Fruit fly (Drosophila melanogaster) Kc167 (cell line): Measurements from ENCODE around the gene Drgx.

Source experiments
- h ChIP-seq: fragments of >200 bp; optimal IDR thresholded peaks from 3 replicates; lab custom pipeline; 2018; ENCODE audit warnings: missing external identifiers
- psq ChIP-seq: fragments of >200 bp; optimal IDR thresholded peaks from 2 replicates; lab custom pipeline; 2017; ENCODE audit warnings: missing external identifiers

DNA sequence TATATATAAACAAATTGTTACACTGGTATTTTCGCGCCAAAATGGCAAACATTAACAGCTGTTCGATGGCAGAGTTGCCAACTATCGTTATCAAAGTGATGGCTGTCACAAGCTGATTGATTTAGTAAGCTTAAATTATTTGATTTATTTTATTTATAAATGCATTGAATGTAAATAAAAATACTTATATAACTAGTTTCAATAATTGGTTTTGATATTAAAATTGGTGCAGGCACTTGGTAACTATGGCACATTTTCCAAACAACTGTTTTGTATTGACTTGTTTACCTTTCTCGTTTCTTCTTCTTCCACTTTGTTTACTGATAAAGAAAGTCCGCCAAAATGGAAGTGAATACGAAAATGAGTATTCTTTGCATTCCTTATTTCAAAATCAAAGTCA is 49.1 kb downstream of the Drgx start, which contains the start of gene cutlet:
- no peak for TF ChIP-seq psq (lab: Kevin White, UChicago)
- no peak for TF ChIP-seq h (lab: Kevin White, UChicago)
